Fruit fly (Drosophila melanogaster) whole organism, embryonic: Measurements from ENCODE around the gene Cog3.

ENCODE experiments used
- Adf1 ChIP-seq: fragments of 200-800 bp; sonication (Bioruptor generic); IDR thresholded peaks from 2 replicates; pipeline ENCODE4 v1.3.6; 2022; ENCODE audit warnings: missing biosample characterization, missing genetic modification characterization
- B-H1 ChIP-seq: fragments of 200-800 bp; sonication (Bioruptor generic); IDR thresholded peaks from 3 replicates; pipeline ENCODE4 v1.3.6; 2022; ENCODE audit warnings: missing biosample characterization, missing genetic modification characterization
- BEAF-32 ChIP-seq: fragments of 200-800 bp; sonication (Bioruptor generic); optimal IDR thresholded peaks from 3 replicates; lab custom pipeline; 2017; ENCODE audit warnings: missing biosample characterization, missing genetic modification characterization, mild to moderate bottlenecking, moderate library complexity, missing genetic modification reagents
- Bgb ChIP-seq: fragments of 200-800 bp; sonication (Bioruptor generic); IDR thresholded peaks from 2 replicates; pipeline ENCODE4 v1.3.6; 2022; ENCODE audit warnings: missing biosample characterization, missing genetic modification characterization; ENCODE audit not compliant: partially characterized antibody
- CG10543 ChIP-seq: fragments of 200-800 bp; sonication (Bioruptor generic); optimal IDR thresholded peaks from 3 replicates; lab custom pipeline; 2017; ENCODE audit warnings: missing biosample characterization, mild to moderate bottlenecking, missing genetic modification characterization, moderate library complexity
- CG12236 ChIP-seq: fragments of 200-800 bp; sonication (Bioruptor generic); optimal IDR thresholded peaks from 2 replicates; lab custom pipeline; 2016; ENCODE audit warnings: missing biosample characterization, missing genetic modification characterization
- CG12391 ChIP-seq: fragments of 200-800 bp; sonication (Bioruptor generic); optimal IDR thresholded peaks from 3 replicates; lab custom pipeline; 2018; ENCODE audit warnings: missing biosample characterization, mild to moderate bottlenecking, missing genetic modification characterization, moderate library complexity
- CG13624 ChIP-seq: fragments of 200-800 bp; sonication (Bioruptor generic); optimal IDR thresholded peaks from 2 replicates; lab custom pipeline; 2016; ENCODE audit warnings: missing biosample characterization, missing genetic modification characterization
- CG17328 ChIP-seq: fragments of 200-800 bp; sonication (Bioruptor generic); IDR thresholded peaks from 2 replicates; pipeline ENCODE4 v1.3.6; 2022; ENCODE audit warnings: missing biosample characterization, missing genetic modification characterization
- CG17385 ChIP-seq: fragments of 200-800 bp; sonication (Bioruptor generic); optimal IDR thresholded peaks from 3 replicates; lab custom pipeline; 2018; ENCODE audit warnings: missing biosample characterization, mild to moderate bottlenecking, missing genetic modification characterization
- CG2199 ChIP-seq: fragments of 200-800 bp; sonication (Bioruptor generic); IDR thresholded peaks from 3 replicates; pipeline ENCODE4 v1.3.6; 2022; ENCODE audit warnings: missing biosample characterization, missing genetic modification characterization
- CG2202 ChIP-seq: fragments of 200-800 bp; sonication (Bioruptor generic); optimal IDR thresholded peaks from 2 replicates; lab custom pipeline; 2018; ENCODE audit warnings: missing biosample characterization, mild to moderate bottlenecking, missing genetic modification characterization
- CG3163 ChIP-seq: fragments of 200-800 bp; sonication (Bioruptor generic); optimal IDR thresholded peaks from 3 replicates; lab custom pipeline; 2016; ENCODE audit warnings: missing biosample characterization, missing genetic modification characterization
- CG33557 ChIP-seq: fragments of 200-800 bp; sonication (Bioruptor generic); optimal IDR thresholded peaks from 2 replicates; lab custom pipeline; 2019; ENCODE audit warnings: missing biosample characterization, mild to moderate bottlenecking, missing genetic modification characterization, moderate library complexity
- CG3407 ChIP-seq: fragments of 200-800 bp; sonication (Bioruptor generic); optimal IDR thresholded peaks from 2 replicates; lab custom pipeline; 2018; ENCODE audit warnings: missing biosample characterization, mild to moderate bottlenecking, missing genetic modification characterization
- CG42726 ChIP-seq: fragments of 200-800 bp; sonication (Bioruptor generic); IDR thresholded peaks from 2 replicates; pipeline ENCODE4 v1.3.6; 2022; ENCODE audit warnings: missing biosample characterization, missing genetic modification characterization; ENCODE audit not compliant: partially characterized antibody
- CG43689 ChIP-seq: fragments of 200-800 bp; sonication (Bioruptor generic); IDR thresholded peaks from 2 replicates; pipeline ENCODE4 v1.3.6; 2022; ENCODE audit warnings: missing biosample characterization, missing genetic modification characterization
- CG5245 ChIP-seq: fragments of 200-800 bp; sonication (Bioruptor generic); optimal IDR thresholded peaks from 3 replicates; lab custom pipeline; 2016; ENCODE audit warnings: missing biosample characterization, missing genetic modification characterization
- CG8089 ChIP-seq: fragments of 200-800 bp; sonication (Bioruptor generic); optimal IDR thresholded peaks from 3 replicates; lab custom pipeline; 2016; ENCODE audit warnings: missing biosample characterization, missing genetic modification characterization
- CG8281 ChIP-seq: fragments of 200-800 bp; sonication (Bioruptor generic); optimal IDR thresholded peaks from 2 replicates; lab custom pipeline; 2018; ENCODE audit warnings: missing biosample characterization, mild to moderate bottlenecking, missing genetic modification characterization, moderate library complexity
- CG9932 ChIP-seq: fragments of 200-800 bp; sonication (Bioruptor generic); IDR thresholded peaks from 2 replicates; pipeline ENCODE4 v1.3.6; 2022; ENCODE audit warnings: missing biosample characterization, missing genetic modification characterization
- D19A ChIP-seq: fragments of 200-800 bp; optimal IDR thresholded peaks from 3 replicates; lab custom pipeline; 2019; ENCODE audit warnings: missing biosample characterization, mild to moderate bottlenecking, missing genetic modification characterization, moderate library complexity
- Dp ChIP-seq: fragments of 200-800 bp; sonication (Bioruptor generic); optimal IDR thresholded peaks from 2 replicates; lab custom pipeline; 2018; ENCODE audit warnings: missing biosample characterization, mild to moderate bottlenecking, missing genetic modification characterization, moderate library complexity
- Elba2 ChIP-seq: fragments of 200-800 bp; sonication (Bioruptor generic); optimal IDR thresholded peaks from 3 replicates; lab custom pipeline; 2016; ENCODE audit warnings: missing biosample characterization, missing genetic modification characterization
- Ets65A ChIP-seq: fragments of 200-800 bp; sonication (Bioruptor generic); peaks from one replicate; lab custom pipeline; 2016; ENCODE audit warnings: missing biosample characterization, missing genetic modification characterization
- Fer1 ChIP-seq: fragments of 200-800 bp; sonication (Bioruptor generic); optimal IDR thresholded peaks from 2 replicates; lab custom pipeline; 2017; ENCODE audit warnings: missing biosample characterization, mild to moderate bottlenecking, missing genetic modification characterization
- Gsc ChIP-seq: fragments of 200-800 bp; sonication (Bioruptor generic); IDR thresholded peaks from 2 replicates; pipeline ENCODE4 v1.3.6; 2022; ENCODE audit warnings: missing biosample characterization, missing genetic modification characterization
- HmgD ChIP-seq: fragments of 200-800 bp; sonication (Bioruptor generic); optimal IDR thresholded peaks from 3 replicates; lab custom pipeline; 2016; ENCODE audit warnings: missing biosample characterization, missing genetic modification characterization
- Neu2 ChIP-seq: fragments of 200-800 bp; sonication (Bioruptor generic); optimal IDR thresholded peaks from 3 replicates; lab custom pipeline; 2016; ENCODE audit warnings: missing biosample characterization, missing genetic modification characterization, borderline replicate concordance
- Oli ChIP-seq: fragments of 200-800 bp; sonication (Bioruptor generic); optimal IDR thresholded peaks from 2 replicates; lab custom pipeline; 2018; ENCODE audit warnings: missing biosample characterization, mild to moderate bottlenecking, missing genetic modification characterization, moderate library complexity
- PHDP ChIP-seq: fragments of 200-800 bp; sonication (Bioruptor generic); optimal IDR thresholded peaks from 3 replicates; lab custom pipeline; 2018; ENCODE audit warnings: missing biosample characterization, mild to moderate bottlenecking, missing genetic modification characterization, moderate library complexity
- Sox102F ChIP-seq: fragments of 200-800 bp; sonication (Bioruptor generic); optimal IDR thresholded peaks from 2 replicates; lab custom pipeline; 2018; ENCODE audit warnings: missing biosample characterization, mild to moderate bottlenecking, missing genetic modification characterization, moderate library complexity
- Spps ChIP-seq: fragments of 200-800 bp; sonication (Bioruptor generic); optimal IDR thresholded peaks from 2 replicates; lab custom pipeline; 2018; ENCODE audit warnings: missing biosample characterization, mild to moderate bottlenecking, missing genetic modification characterization
- bowl ChIP-seq: fragments of 200-800 bp; sonication (Bioruptor generic); IDR thresholded peaks from 2 replicates; pipeline ENCODE4 v1.3.6; 2022; ENCODE audit warnings: missing biosample characterization, missing genetic modification characterization
- cato ChIP-seq: fragments of 200-800 bp; sonication (Bioruptor generic); optimal IDR thresholded peaks from 2 replicates; lab custom pipeline; 2016; ENCODE audit warnings: missing biosample characterization, missing genetic modification characterization, borderline replicate concordance
- croc ChIP-seq: fragments of 200-800 bp; sonication (Bioruptor generic); conservative IDR thresholded peaks from 3 replicates; pipeline ENCODE4 v1.3.6; 2022; ENCODE audit warnings: missing biosample characterization, missing genetic modification characterization
- dmrt11E ChIP-seq: fragments of 200-800 bp; sonication (Bioruptor generic); optimal IDR thresholded peaks from 3 replicates; lab custom pipeline; 2018; ENCODE audit warnings: missing biosample characterization, mild to moderate bottlenecking, missing genetic modification characterization, moderate library complexity
- fd3F ChIP-seq: fragments of 200-800 bp; sonication (Bioruptor generic); optimal IDR thresholded peaks from 2 replicates; lab custom pipeline; 2018; ENCODE audit warnings: missing biosample characterization, mild to moderate bottlenecking, missing genetic modification characterization, moderate library complexity
- gcm2 ChIP-seq: fragments of 200-800 bp; sonication (Bioruptor generic); optimal IDR thresholded peaks from 2 replicates; lab custom pipeline; 2016; ENCODE audit warnings: missing biosample characterization, missing genetic modification characterization
- gem ChIP-seq: fragments of 200-800 bp; sonication (Bioruptor generic); optimal IDR thresholded peaks from 2 replicates; lab custom pipeline; 2019; ENCODE audit warnings: missing biosample characterization, mild to moderate bottlenecking, missing genetic modification characterization, moderate library complexity
- kah ChIP-seq: fragments of 200-800 bp; sonication (Bioruptor generic); optimal IDR thresholded peaks from 2 replicates; lab custom pipeline; 2018; ENCODE audit warnings: missing biosample characterization, mild to moderate bottlenecking, missing genetic modification characterization
- prd ChIP-seq, 3 experiments: fragments of >200 bp in 2 of 3; fragments of 200-800 bp in 1 of 3; sonication (Bioruptor generic) in 1 of 3; optimal IDR thresholded peaks in 2 of 3; IDR thresholded peaks in 1 of 3; 2 replicates in 2 of 3; 3 replicates in 1 of 3; pipeline versions ENCODE4 v1.3.6 to Lab custom; 2017 to 2022; ENCODE audit warnings: missing biosample characterization in 1 of 3, missing genetic modification characterization in 1 of 3
- ranshi ChIP-seq: fragments of 200-800 bp; sonication (Bioruptor generic); IDR thresholded peaks from 2 replicates; pipeline ENCODE4 v1.3.6; 2022; ENCODE audit warnings: missing biosample characterization, missing genetic modification characterization
- sens-2 ChIP-seq: fragments of 200-800 bp; sonication (Bioruptor generic); IDR thresholded peaks from 2 replicates; pipeline ENCODE4 v1.3.6; 2022; ENCODE audit warnings: missing biosample characterization, missing genetic modification characterization
- slou ChIP-seq: fragments of 200-800 bp; sonication (Bioruptor generic); optimal IDR thresholded peaks from 3 replicates; lab custom pipeline; 2016; ENCODE audit warnings: missing biosample characterization, missing genetic modification characterization
- slp2 ChIP-seq: fragments of 200-800 bp; sonication (Bioruptor generic); optimal IDR thresholded peaks from 2 replicates; lab custom pipeline; 2016; ENCODE audit warnings: missing biosample characterization, missing genetic modification characterization
- stwl ChIP-seq: fragments of 200-800 bp; sonication (Bioruptor generic); optimal IDR thresholded peaks from 3 replicates; lab custom pipeline; 2018; ENCODE audit warnings: missing biosample characterization, mild to moderate bottlenecking, missing genetic modification characterization, moderate library complexity
- unpg ChIP-seq: fragments of 200-800 bp; sonication (Bioruptor generic); optimal IDR thresholded peaks from 3 replicates; lab custom pipeline; 2018; ENCODE audit warnings: missing biosample characterization, mild to moderate bottlenecking, missing genetic modification characterization, moderate library complexity
- wdn ChIP-seq: fragments of 200-800 bp; sonication (Bioruptor generic); IDR thresholded peaks from 2 replicates; pipeline ENCODE4 v1.3.6; 2022; ENCODE audit warnings: missing biosample characterization, missing genetic modification characterization

The Cog3 gene

dm6 chr2L:3477057-3477755 lies 20.3 kb upstream of the Cog3 start (continued):
- TF ChIP-seq Oli, result peak; percentile 50
- TF ChIP-seq CG12391 (tag; lab: Kevin White, UChicago), result peak; percentile 21
- no peak for TF ChIP-seq CG33557
- TF ChIP-seq CG2202 (tag; lab: Kevin White, UChicago), result no peak
- TF ChIP-seq CG9932 (GFP tag; lab: Robert Waterston, UW), result peak; percentile 51
- peak; percentile 8 for TF ChIP-seq BEAF-32 (GFP tag; lab: Kevin White, UChicago)
- TF ChIP-seq CG2199 (GFP tag; lab: Robert Waterston, UW), result no peak
- no peak for TF ChIP-seq Dp (GFP tag; lab: Kevin White, UChicago)
- TF ChIP-seq fd3F, result peak; percentile 41
- no peak for TF ChIP-seq stwl (tag; lab: Kevin White, UChicago)
- no peak for TF ChIP-seq Adf1 (GFP tag; lab: Robert Waterston, UW)
- peak; percentile 52 for TF ChIP-seq slp2 (GFP tag; lab: Kevin White, UChicago)
- no peak for TF ChIP-seq wdn (GFP tag; lab: Robert Waterston, UW)
- TF ChIP-seq sens-2 (GFP tag; lab: Robert Waterston, UW), result no peak
- TF ChIP-seq CG17328, result no peak
- no peak for TF ChIP-seq kah (GFP tag; lab: Kevin White, UChicago)
- no peak for TF ChIP-seq unpg (GFP tag; lab: Kevin White, UChicago)
- no peak for TF ChIP-seq CG8281 (tag; lab: Kevin White, UChicago)
- TF ChIP-seq Bgb, result peak; percentile 20; the same call in 1 of the 2 replicates
- TF ChIP-seq Spps (tag; lab: Kevin White, UChicago), result no peak
- no peak for TF ChIP-seq dmrt11E (tag; lab: Kevin White, UChicago)
- TF ChIP-seq HmgD (GFP tag; lab: Kevin White, UChicago), result no peak
- no peak for TF ChIP-seq cato (GFP tag; lab: Kevin White, UChicago)
- TF ChIP-seq CG13624 (GFP tag; lab: Kevin White, UChicago), result peak; percentile 36
- TF ChIP-seq B-H1 (GFP tag; lab: Robert Waterston, UW), result peak; percentile 27; the same call in 1 of the 3 replicates
- TF ChIP-seq CG12236 (GFP tag; lab: Kevin White, UChicago), result no peak
- no peak for TF ChIP-seq Fer1 (GFP tag; lab: Kevin White, UChicago)
- TF ChIP-seq Elba2 (GFP tag; lab: Kevin White, UChicago), result no peak
- peak; percentile 52 for TF ChIP-seq CG10543 (GFP tag; lab: Kevin White, UChicago)
- TF ChIP-seq CG8089, result no peak
- no peak for TF ChIP-seq CG3407
- TF ChIP-seq slou, result peak; percentile 36
- no peak for TF ChIP-seq CG5245
- peak; percentile 6 for TF ChIP-seq D19A
- no peak for TF ChIP-seq croc (GFP tag; lab: Robert Waterston, UW)
- TF ChIP-seq CG43689 (GFP tag; lab: Robert Waterston, UW), result no peak
- peak; percentile 39 for TF ChIP-seq Sox102F (GFP tag; lab: Kevin White, UChicago)
- TF ChIP-seq Neu2, result no peak
- no peak for TF ChIP-seq Gsc (GFP tag; lab: Robert Waterston, UW)
- TF ChIP-seq CG42726 (GFP tag; lab: Robert Waterston, UW), result no peak
- peak; percentile 49 for TF ChIP-seq ranshi (GFP tag; lab: Robert Waterston, UW)
- TF ChIP-seq prd (optimal IDR thresholded peaks at IDR 0.05; lab: Kevin White, UChicago), result no peak
- TF ChIP-seq prd (GFP tag; IDR thresholded peaks at IDR 0.05; lab: Robert Waterston, UW), result peak; percentile 28; the same call in 1 of the 3 replicates
- peak; percentile 64 for TF ChIP-seq gem
- no peak for TF ChIP-seq gcm2 (GFP tag; lab: Kevin White, UChicago)
- TF ChIP-seq CG17385 (GFP tag; lab: Kevin White, UChicago), result peak; percentile 39
- TF ChIP-seq Ets65A (GFP tag; lab: Kevin White, UChicago), result peak; percentile 87
- TF ChIP-seq bowl, result no peak
- TF ChIP-seq PHDP, result peak; percentile 44
- TF ChIP-seq CG3163 (GFP tag; lab: Kevin White, UChicago), result peak; percentile 5
